Worm (Caenorhabditis elegans) whole organism, L2 larva: Measurements from ENCODE around the gene str-253.

Experiments used
- C34F6.9 ChIP-seq: fragments of 150-350 bp; optimal IDR thresholded peaks from 2 replicates; lab custom pipeline; 2014; ENCODE audit warnings: missing biosample characterization, missing genetic modification characterization
- F13H6.1 ChIP-seq: sonication (generic microtip); optimal IDR thresholded peaks from 2 replicates; lab custom pipeline; 2016; ENCODE audit warnings: missing genetic modification characterization, missing compliant biosample characterization
- Y55F3AM.14 ChIP-seq: fragments of 200-800 bp; sonication (Bioruptor generic); optimal IDR thresholded peaks from 2 replicates; lab custom pipeline; 2018; ENCODE audit warnings: mild to moderate bottlenecking, missing genetic modification characterization, missing compliant biosample characterization
- ZK546.5 ChIP-seq: sonication (generic microtip); optimal IDR thresholded peaks from 2 replicates; lab custom pipeline; 2017; ENCODE audit warnings: missing biosample characterization, missing genetic modification characterization
- alr-1 ChIP-seq: fragments of 150-350 bp; optimal IDR thresholded peaks from 2 replicates; lab custom pipeline; 2014; ENCODE audit warnings: missing biosample characterization, missing genetic modification characterization
- ama-1 ChIP-seq: fragments of 150-350 bp; optimal IDR thresholded peaks from 2 replicates; lab custom pipeline; 2018; ENCODE audit warnings: inconsistent platforms
- blmp-1 ChIP-seq: sonication (generic microtip); optimal IDR thresholded peaks from 2 replicates; lab custom pipeline; 2017; ENCODE audit warnings: missing genetic modification characterization, mild to moderate bottlenecking, missing compliant biosample characterization, antibody characterized with exemption, moderate library complexity; ENCODE audit not compliant: insufficient read depth
- ceh-16 ChIP-seq: fragments of 150-350 bp; optimal IDR thresholded peaks from 2 replicates; lab custom pipeline; 2014; ENCODE audit warnings: missing biosample characterization, missing genetic modification characterization
- crh-2 ChIP-seq: sonication (generic microtip); optimal IDR thresholded peaks from 2 replicates; lab custom pipeline; 2017; ENCODE audit warnings: missing biosample characterization, missing genetic modification characterization
- dmd-4 ChIP-seq: sonication (generic microtip); optimal IDR thresholded peaks from 2 replicates; lab custom pipeline; 2017; ENCODE audit warnings: missing biosample characterization, missing genetic modification characterization
- egl-27 ChIP-seq: sonication (generic microtip); optimal IDR thresholded peaks from 3 replicates; lab custom pipeline; 2017; ENCODE audit warnings: missing biosample characterization, missing genetic modification reagents, missing genetic modification characterization
- elt-3 ChIP-seq: sonication (generic microtip); optimal IDR thresholded peaks from 2 replicates; lab custom pipeline; 2017; ENCODE audit warnings: missing biosample characterization, missing genetic modification characterization
- fos-1 ChIP-seq: fragments of 150-350 bp; optimal IDR thresholded peaks from 2 replicates; lab custom pipeline; 2014; ENCODE audit warnings: missing biosample characterization, missing genetic modification characterization
- gmeb-1 ChIP-seq: fragments of 150-350 bp; optimal IDR thresholded peaks from 2 replicates; lab custom pipeline; 2014; ENCODE audit warnings: missing biosample characterization, missing genetic modification characterization
- lin-11 ChIP-seq: fragments of 150-350 bp; sonication (generic microtip); optimal IDR thresholded peaks from 2 replicates; lab custom pipeline; 2014; ENCODE audit warnings: missing biosample characterization, missing genetic modification characterization, inconsistent platforms, mixed read lengths
- lin-13 ChIP-seq: fragments of 150-350 bp; optimal IDR thresholded peaks from 2 replicates; lab custom pipeline; 2014; ENCODE audit warnings: missing biosample characterization, missing genetic modification reagents, missing genetic modification characterization
- lin-39 ChIP-seq: fragments of 150-350 bp; optimal IDR thresholded peaks from 2 replicates; lab custom pipeline; 2014; ENCODE audit warnings: missing biosample characterization, missing genetic modification reagents, missing genetic modification characterization
- lsy-2 ChIP-seq, 2 experiments: fragments of 150-350 bp in 1 of 2; sonication (generic microtip) in 1 of 2; optimal IDR thresholded peaks; 2 replicates each; lab custom pipeline; 2014 to 2017; ENCODE audit warnings: missing biosample characterization in 2 of 2, missing genetic modification characterization in 2 of 2
- mab-5 ChIP-seq: fragments of 150-350 bp; optimal IDR thresholded peaks from 2 replicates; lab custom pipeline; 2014; ENCODE audit warnings: missing biosample characterization, missing genetic modification characterization
- mdl-1 ChIP-seq, 2 experiments: fragments of 150-350 bp in 1 of 2; sonication (generic microtip) in 1 of 2; optimal IDR thresholded peaks; 2 replicates each; lab custom pipeline; 2017; ENCODE audit warnings: missing biosample characterization in 2 of 2, missing genetic modification characterization in 2 of 2
- nhr-12 ChIP-seq: fragments of 150-350 bp; optimal IDR thresholded peaks from 2 replicates; lab custom pipeline; 2014; ENCODE audit warnings: missing biosample characterization, missing genetic modification characterization
- nhr-129 ChIP-seq: fragments of 150-350 bp; optimal IDR thresholded peaks from 2 replicates; lab custom pipeline; 2014; ENCODE audit warnings: missing biosample characterization, missing genetic modification characterization
- nhr-21 ChIP-seq: fragments of 150-350 bp; optimal IDR thresholded peaks from 2 replicates; lab custom pipeline; 2014; ENCODE audit warnings: missing biosample characterization, missing genetic modification characterization
- nhr-23 ChIP-seq: fragments of 150-350 bp; optimal IDR thresholded peaks from 2 replicates; lab custom pipeline; 2014; ENCODE audit warnings: missing biosample characterization, missing genetic modification reagents, missing genetic modification characterization
- nhr-237 ChIP-seq: fragments of 150-350 bp; optimal IDR thresholded peaks from 2 replicates; lab custom pipeline; 2014; ENCODE audit warnings: missing biosample characterization, missing genetic modification characterization
- nhr-6 ChIP-seq: fragments of 150-350 bp; optimal IDR thresholded peaks from 2 replicates; lab custom pipeline; 2014; ENCODE audit warnings: missing biosample characterization, missing genetic modification characterization
- nhr-77 ChIP-seq: fragments of 150-350 bp; optimal IDR thresholded peaks from 2 replicates; lab custom pipeline; 2014; ENCODE audit warnings: missing biosample characterization, missing genetic modification characterization
- skn-1 ChIP-seq: sonication (generic microtip); optimal IDR thresholded peaks from 2 replicates; lab custom pipeline; 2017; ENCODE audit warnings: missing biosample characterization, missing genetic modification characterization
- sma-9 ChIP-seq, 2 experiments: fragments of 150-350 bp in 1 of 2; sonication (generic microtip) in 1 of 2; optimal IDR thresholded peaks; 2 replicates each; lab custom pipeline; 2014 to 2016; ENCODE audit warnings: missing genetic modification characterization in 2 of 2, mild to moderate bottlenecking in 1 of 2, missing biosample characterization in 1 of 2, missing compliant biosample characterization in 1 of 2, missing genetic modification reagents in 1 of 2, moderate library complexity in 1 of 2
- snpc-4 ChIP-seq: fragments of 150-350 bp; optimal IDR thresholded peaks from 2 replicates; lab custom pipeline; 2014; ENCODE audit warnings: missing biosample characterization, missing genetic modification characterization
- unc-39 ChIP-seq: fragments of 150-350 bp; optimal IDR thresholded peaks from 2 replicates; lab custom pipeline; 2014; ENCODE audit warnings: missing biosample characterization, missing genetic modification characterization
- unc-55 ChIP-seq: fragments of 150-350 bp; sonication (generic microtip); optimal IDR thresholded peaks from 3 replicates; lab custom pipeline; 2014; ENCODE audit warnings: missing biosample characterization, missing genetic modification reagents, missing genetic modification characterization
- unc-62 ChIP-seq: fragments of 150-350 bp; optimal IDR thresholded peaks from 2 replicates; lab custom pipeline; 2014; ENCODE audit warnings: missing biosample characterization, missing genetic modification reagents, missing genetic modification characterization
- zag-1 ChIP-seq: fragments of 150-350 bp; optimal IDR thresholded peaks from 2 replicates; lab custom pipeline; 2014; ENCODE audit warnings: missing biosample characterization, missing genetic modification characterization
- ztf-1 ChIP-seq: fragments of 200-800 bp; sonication (Bioruptor generic); conservative IDR thresholded peaks from 2 replicates; pipeline ENCODE4 v1.3.6; 2022; ENCODE audit warnings: missing genetic modification characterization, missing compliant biosample characterization
- ztf-11 ChIP-seq: sonication (generic microtip); optimal IDR thresholded peaks from 2 replicates; lab custom pipeline; 2017; ENCODE audit warnings: missing biosample characterization, missing genetic modification characterization
- ztf-4 ChIP-seq: fragments of 150-350 bp; optimal IDR thresholded peaks from 2 replicates; lab custom pipeline; 2014; ENCODE audit warnings: missing biosample characterization, missing genetic modification characterization

Gene str-253

DNA sequence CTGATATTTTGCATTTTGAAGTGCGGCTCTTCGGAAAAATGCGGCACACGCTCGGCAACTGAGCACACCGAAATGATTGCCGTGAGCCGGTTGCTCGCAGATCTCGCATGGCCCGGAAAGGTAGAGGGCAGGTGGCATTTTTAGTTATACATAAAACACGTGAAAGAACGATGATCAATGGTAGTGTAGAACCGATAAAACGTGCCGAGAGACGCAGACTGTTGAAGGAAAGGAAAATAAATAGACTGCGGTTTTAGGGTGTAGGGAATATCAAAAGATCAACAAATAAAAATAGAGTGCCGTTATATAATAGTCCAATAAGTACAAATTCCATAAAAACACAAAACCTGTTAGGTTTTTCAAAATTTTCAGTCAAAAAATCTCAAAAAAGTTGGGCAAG lies 42.5 kb downstream of the str-253 start, which contains the start of gene nhr-133:
Gene nhr-133 (minus strand): TSS at position 183 of the 400 bp plus-strand sequence.
- TF ChIP-seq ztf-11 (tag; lab: Kevin White, UChicago) = no peak
- TF ChIP-seq crh-2 = peak; percentile 38
- TF ChIP-seq alr-1 (tag; lab: Kevin White, UChicago) = no peak
- no peak for TF ChIP-seq unc-39
- TF ChIP-seq gmeb-1 (tag; lab: Kevin White, UChicago) = no peak
- no peak for TF ChIP-seq nhr-12 (tag; lab: Kevin White, UChicago)
- TF ChIP-seq lin-39 (tag; lab: Kevin White, UChicago) = no peak
- TF ChIP-seq Y55F3AM.14 = no peak
- no peak for TF ChIP-seq lin-13 (GFP tag; lab: Kevin White, UChicago)
- TF ChIP-seq ztf-1 (GFP tag; lab: Robert Waterston, UW) = no peak
- TF ChIP-seq lin-11 (tag; lab: Kevin White, UChicago) = no peak
- TF ChIP-seq ama-1 (lab: Kevin White, UChicago) = no peak
- TF ChIP-seq nhr-23 = no peak
- TF ChIP-seq mab-5 (tag; lab: Kevin White, UChicago) = no peak
- no peak for TF ChIP-seq nhr-77 (tag; lab: Kevin White, UChicago)
- peak; percentile 73 for TF ChIP-seq sma-9 (GFP tag; optimal IDR thresholded peaks at IDR 0.05; lab: Kevin White, UChicago)
- no peak for TF ChIP-seq sma-9 (tag; optimal IDR thresholded peaks at IDR 0.05; lab: Kevin White, UChicago)
- TF ChIP-seq skn-1 (tag; lab: Kevin White, UChicago) = no peak
- TF ChIP-seq unc-55 (GFP tag; lab: Kevin White, UChicago) = no peak
- peak; percentile 23 for TF ChIP-seq fos-1 (tag; lab: Kevin White, UChicago)
- TF ChIP-seq snpc-4 (tag; lab: Kevin White, UChicago) = no peak
- TF ChIP-seq lsy-2 (tag; optimal IDR thresholded peaks at IDR 0.05; lab: Kevin White, UChicago) = no peak
- no peak for TF ChIP-seq ZK546.5
- TF ChIP-seq elt-3 (tag; lab: Kevin White, UChicago) = no peak
- peak; percentile 3 for TF ChIP-seq F13H6.1 (tag; lab: Kevin White, UChicago)
- no peak for TF ChIP-seq mdl-1 (tag; optimal IDR thresholded peaks at IDR 0.05; lab: Kevin White, UChicago)
- TF ChIP-seq nhr-237 = no peak
- TF ChIP-seq nhr-129 (tag; lab: Kevin White, UChicago) = peak; percentile 7
- no peak for TF ChIP-seq nhr-21 (tag; lab: Kevin White, UChicago)
- TF ChIP-seq, all 48 proteins: peak for 5

ce11 chrV:2207527-2207926 lies 46.9 kb downstream of the str-253 start:
- no peak for TF ChIP-seq zag-1 (tag; lab: Kevin White, UChicago)
- no peak for TF ChIP-seq dmd-4
- no peak for TF ChIP-seq nhr-12 (tag; lab: Kevin White, UChicago)
- no peak for TF ChIP-seq ztf-4 (tag; lab: Kevin White, UChicago)
- TF ChIP-seq ceh-16 (tag; lab: Kevin White, UChicago) = no peak
- TF ChIP-seq ztf-1 (GFP tag; lab: Robert Waterston, UW) = no peak
- no peak for TF ChIP-seq nhr-6
- TF ChIP-seq Y55F3AM.14 = no peak
- no peak for TF ChIP-seq lsy-2 (tag; optimal IDR thresholded peaks at IDR 0.05; lab: Kevin White, UChicago)
- TF ChIP-seq C34F6.9 (tag; lab: Kevin White, UChicago) = no peak

ce11 chrV:2206801-2207200 lies 47.6 kb downstream of the str-253 start, which contains the start of gene svh-11:
svh-11 (plus strand) TSS chrV:2207101.
- TF ChIP-seq blmp-1 (no peak), mdl-1 (tag; optimal IDR thresholded peaks at IDR 0.05; lab: Kevin White, UChicago) (no peak), unc-55 (GFP tag; lab: Kevin White, UChicago) (no peak), C34F6.9 (tag; lab: Kevin White, UChicago) (no peak), zag-1 (tag; lab: Kevin White, UChicago) (no peak), egl-27 (tag; lab: Kevin White, UChicago) (no peak), ZK546.5 (no peak), nhr-23 (no peak), crh-2 (no peak), unc-62 (GFP tag; lab: Kevin White, UChicago) (no peak), lsy-2 (tag; optimal IDR thresholded peaks at IDR 0.05; lab: Kevin White, UChicago) (no peak), dmd-4 (no peak), ama-1 (lab: Kevin White, UChicago) (no peak), fos-1 (tag; lab: Kevin White, UChicago) (no peak), elt-3 (tag; lab: Kevin White, UChicago) (no peak)
- TF ChIP-seq, all 48 proteins: peak for 0
